Worm (Caenorhabditis elegans): ENCODE results near the gene ZK945.7.

- no peak for TF ChIP-seq snpc-1.2 (GFP tag; IDR thresholded peaks at IDR 0.05)
- TF ChIP-seq nhr-41 (GFP tag; IDR thresholded peaks at IDR 0.05) = no peak
- TF ChIP-seq ama-1 (optimal IDR thresholded peaks at IDR 0.05) = no peak
- peak in 1 of 2 experiments; percentile 70 for TF ChIP-seq unc-62 (GFP tag; optimal IDR thresholded peaks at IDR 0.05 in 1 of 2)
- TF ChIP-seq unc-62 (tag; optimal IDR thresholded peaks at IDR 0.05) = no peak
- TF ChIP-seq jun-1 (tag; optimal IDR thresholded peaks at IDR 0.05) = no peak
- TF ChIP-seq snpc-4 (tag; optimal IDR thresholded peaks at IDR 0.05) = no peak
- TF ChIP-seq fkh-10 (GFP tag; optimal IDR thresholded peaks at IDR 0.05) = no peak
- no peak for TF ChIP-seq R02D3.7 (tag; optimal IDR thresholded peaks at IDR 0.05)
- TF ChIP-seq hmg-1.1 (GFP tag; IDR thresholded peaks at IDR 0.05) = no peak
- TF ChIP-seq mxl-2 (GFP tag; conservative IDR thresholded peaks at IDR 0.05) = no peak
- no peak for TF ChIP-seq ceh-62 (tag; optimal IDR thresholded peaks at IDR 0.05)
- no peak for TF ChIP-seq nhr-102 (tag; optimal IDR thresholded peaks at IDR 0.05)
- TF ChIP-seq mdl-1 (tag; optimal IDR thresholded peaks at IDR 0.05) = no peak
- TF ChIP-seq F44E2.7 (GFP tag; IDR thresholded peaks at IDR 0.05) = no peak
Observed at ce11 chrII:10144092-10144491, 35.8 kb upstream of the ZK945.7 start, which contains the start of gene F27E5.3.
